Fruit fly (Drosophila melanogaster): ENCODE data around the gene Cdk8.

DNA sequence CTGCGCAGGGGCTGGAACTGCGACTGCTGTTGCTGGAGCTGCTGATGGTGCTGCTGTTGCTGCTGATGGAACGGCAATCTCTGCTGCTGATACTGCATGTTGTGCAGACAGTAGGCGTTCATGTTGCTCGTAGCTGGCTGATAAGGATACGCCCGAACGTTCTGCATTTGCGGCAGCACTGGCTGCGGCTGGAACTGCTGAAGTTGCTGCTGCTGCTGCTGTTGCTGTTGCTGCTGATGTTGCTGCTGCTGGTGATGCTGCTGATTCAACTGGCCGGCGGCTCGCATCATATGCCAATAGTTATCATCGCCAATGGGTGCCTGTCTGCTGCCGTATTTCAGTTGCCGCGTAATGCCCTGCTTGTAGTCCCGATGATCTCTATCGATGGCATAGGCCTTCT lies 2.2 kb upstream of the Cdk8 start:
- TF ChIP-seq CG8478 (optimal IDR thresholded peaks at IDR 0.05) (no peak), CTCF (optimal IDR thresholded peaks at IDR 0.05) (no peak)

All from S2 (cell line).